Worm (Caenorhabditis elegans) whole organism, L2 larva: Measurements from ENCODE around the gene mob-1.

ENCODE experiments used
- R02D3.7 ChIP-seq: fragments of 150-350 bp; optimal IDR thresholded peaks from 2 replicates; lab custom pipeline; 2014; ENCODE audit warnings: missing biosample characterization, missing genetic modification characterization
- Y55F3AM.14 ChIP-seq: fragments of 200-800 bp; sonication (Bioruptor generic); optimal IDR thresholded peaks from 2 replicates; lab custom pipeline; 2018; ENCODE audit warnings: mild to moderate bottlenecking, missing genetic modification characterization, missing compliant biosample characterization
- mdl-1 ChIP-seq, 2 experiments: fragments of 150-350 bp in 1 of 2; sonication (generic microtip) in 1 of 2; optimal IDR thresholded peaks; 2 replicates each; lab custom pipeline; 2017; ENCODE audit warnings: missing biosample characterization in 2 of 2, missing genetic modification characterization in 2 of 2
- nhr-237 ChIP-seq: fragments of 150-350 bp; optimal IDR thresholded peaks from 2 replicates; lab custom pipeline; 2014; ENCODE audit warnings: missing biosample characterization, missing genetic modification characterization
- skn-1 ChIP-seq: sonication (generic microtip); optimal IDR thresholded peaks from 2 replicates; lab custom pipeline; 2017; ENCODE audit warnings: missing biosample characterization, missing genetic modification characterization

DNA sequence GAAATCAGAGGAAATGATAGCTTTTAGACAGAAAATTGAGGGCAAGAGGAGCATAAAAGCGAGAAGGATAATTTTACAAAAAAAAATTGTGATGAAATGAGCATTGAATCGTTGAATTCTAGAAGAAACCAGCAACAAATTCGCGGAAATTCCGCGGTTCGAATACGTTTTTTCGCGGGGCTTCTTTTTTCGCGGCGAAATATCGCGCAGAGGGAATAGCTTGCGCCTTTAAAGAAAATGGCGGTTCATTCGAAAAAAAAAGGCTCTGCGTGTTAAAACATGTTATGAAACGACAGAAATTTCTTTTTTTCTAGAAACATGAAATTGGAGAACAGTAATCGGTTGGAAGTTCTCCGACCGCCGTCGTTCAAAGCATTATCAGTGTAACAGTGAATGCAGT, 37.9 kb upstream of the mob-1 start:
- TF ChIP-seq Y55F3AM.14 (GFP tag; lab: Kevin White, UChicago) (no peak), R02D3.7 (tag; lab: Kevin White, UChicago) (no peak), nhr-237 (tag; lab: Kevin White, UChicago) (no peak), skn-1 (tag; lab: Kevin White, UChicago) (no peak), mdl-1 (tag; optimal IDR thresholded peaks at IDR 0.05; lab: Kevin White, UChicago) (no peak)
